Fruit fly (Drosophila melanogaster) whole organism: Measurements from ENCODE around the gene Msr-110.

Experiments
- CG8478 ChIP-seq: fragments of >200 bp; optimal IDR thresholded peaks from 2 replicates; lab custom pipeline; 2018; ENCODE audit warnings: inconsistent platforms
- pan ChIP-seq: fragments of >200 bp; optimal IDR thresholded peaks from 2 replicates; lab custom pipeline; 2017
- psq ChIP-seq: fragments of >200 bp; optimal IDR thresholded peaks from 2 replicates; lab custom pipeline; 2017
- usp ChIP-seq: fragments of >200 bp; optimal IDR thresholded peaks from 2 replicates; lab custom pipeline; 2017; ENCODE audit warnings: missing biosample characterization, missing genetic modification characterization, mixed read lengths

DNA sequence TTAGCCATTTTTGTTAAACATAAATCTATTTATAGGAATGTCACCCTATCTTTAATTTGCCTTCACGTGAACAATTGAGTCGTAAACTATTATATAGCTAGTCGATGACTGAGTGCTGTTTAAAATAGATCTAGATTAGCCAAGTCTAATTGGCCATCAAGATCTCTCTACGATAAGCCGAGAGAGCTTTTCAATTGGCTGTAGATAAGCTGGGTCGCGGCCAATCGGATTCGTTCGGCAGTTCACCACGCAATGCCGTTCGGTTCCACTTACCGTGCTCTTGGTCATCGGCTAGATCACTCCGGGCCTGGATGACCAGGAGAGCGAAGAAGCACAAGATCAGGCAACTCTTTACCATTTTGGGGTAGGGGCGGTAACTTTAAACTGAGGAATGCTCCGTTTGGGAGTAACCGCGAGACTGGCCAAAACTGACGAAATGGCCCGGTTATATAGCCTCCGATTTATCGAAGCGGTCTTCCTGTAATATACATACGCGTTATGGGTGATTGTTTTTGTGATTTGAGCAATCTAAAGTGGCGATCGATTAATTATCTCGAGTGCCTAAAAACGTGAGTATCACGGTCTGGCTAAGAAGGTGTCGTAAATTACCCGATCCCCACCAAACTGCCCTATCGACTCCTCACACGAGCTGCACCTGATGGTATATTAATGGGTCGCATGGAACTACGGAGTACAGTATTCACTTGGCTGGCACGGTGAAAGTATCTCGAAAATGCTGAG, 17.9 kb upstream of the Msr-110 start, which contains the start of the genes Alp10 and Alp9:
- TF ChIP-seq usp (GFP tag; lab: Kevin White, UChicago): no peak
- no peak for TF ChIP-seq pan (lab: Kevin White, UChicago)
- no peak for TF ChIP-seq CG8478 (lab: Kevin White, UChicago)
- TF ChIP-seq psq: no peak
